Worm (Caenorhabditis elegans) whole organism, mixed stage, embryonic: ENCODE results near the gene srh-79.

ENCODE experiments used
- hlh-1 ChIP-seq: fragments of 150-350 bp; optimal IDR thresholded peaks from 2 replicates; lab custom pipeline; 2014; ENCODE audit warnings: missing biosample characterization, missing genetic modification reagents, missing genetic modification characterization
- nhr-237 ChIP-seq: fragments of 150-350 bp; optimal IDR thresholded peaks from 2 replicates; lab custom pipeline; 2014; ENCODE audit warnings: missing biosample characterization, missing genetic modification characterization
- ztf-11 ChIP-seq: fragments of 150-350 bp; optimal IDR thresholded peaks from 2 replicates; lab custom pipeline; 2014; ENCODE audit warnings: missing biosample characterization, missing genetic modification characterization

ce11 chrV:7545187-7545586 is 47.6 kb downstream of the srh-79 start, which contains the start of the genes C54F6.19 and nhx-3:
- TF ChIP-seq hlh-1 (tag; lab: Kevin White, UChicago) (no peak), nhr-237 (tag; lab: Kevin White, UChicago) (no peak), ztf-11 (tag; lab: Kevin White, UChicago) (no peak)
